Worm (Caenorhabditis elegans) whole organism, L4 larva: ENCODE results near the gene M70.2.
"Not testable (repeated sequence)": the region's sequence is repeated elsewhere in the genome, so short reads cannot be mapped to it uniquely, and the experiment has no call there.

Experiments used
- D1046.2 ChIP-seq: fragments of 200-800 bp; sonication (Bioruptor generic); IDR thresholded peaks from 2 replicates; pipeline ENCODE4 v1.3.6; 2022; ENCODE audit warnings: missing genetic modification characterization, missing compliant biosample characterization
- F37D6.2 ChIP-seq: sonication (generic microtip); optimal IDR thresholded peaks from 2 replicates; lab custom pipeline; 2016; ENCODE audit warnings: mild to moderate bottlenecking, missing genetic modification characterization, missing compliant biosample characterization
- Y105C5A.15 ChIP-seq: fragments of 200-800 bp; sonication (Bioruptor generic); IDR thresholded peaks from 2 replicates; pipeline ENCODE4 v1.3.6; 2022; ENCODE audit warnings: missing genetic modification characterization, missing compliant biosample characterization
- Y5F2A.4 ChIP-seq: fragments of 200-800 bp; sonication (Bioruptor generic); optimal IDR thresholded peaks from 2 replicates; lab custom pipeline; 2018; ENCODE audit warnings: mild to moderate bottlenecking, missing genetic modification characterization, missing compliant biosample characterization
- Y75B8A.6 ChIP-seq: fragments of 200-800 bp; sonication (Bioruptor generic); IDR thresholded peaks from 2 replicates; pipeline ENCODE4 v1.3.6; 2022; ENCODE audit warnings: missing genetic modification reagents, missing genetic modification characterization, missing compliant biosample characterization
- ZK337.2 ChIP-seq: fragments of 200-800 bp; sonication (Bioruptor generic); IDR thresholded peaks from 2 replicates; pipeline ENCODE4 v1.3.6; 2022; ENCODE audit warnings: missing genetic modification reagents, missing genetic modification characterization, missing compliant biosample characterization
- ZK546.5 ChIP-seq, 2 experiments: sonication (generic microtip); optimal IDR thresholded peaks; 2 replicates each; lab custom pipeline; 2017; ENCODE audit warnings: missing biosample characterization in 2 of 2, missing genetic modification characterization in 2 of 2
- aha-1 ChIP-seq: fragments of 150-350 bp; peaks from one replicate; lab custom pipeline; 2014; ENCODE audit warnings: missing biosample characterization, missing genetic modification characterization
- aly-2 ChIP-seq: sonication (generic microtip); optimal IDR thresholded peaks from 2 replicates; lab custom pipeline; 2018; ENCODE audit warnings: missing biosample characterization, missing genetic modification characterization
- arid-1 ChIP-seq: fragments of 200-800 bp; sonication (Bioruptor generic); conservative IDR thresholded peaks from 2 replicates; pipeline ENCODE4 v1.3.6; 2022; ENCODE audit warnings: missing genetic modification reagents, missing genetic modification characterization, missing compliant biosample characterization
- attf-4 ChIP-seq: sonication (generic microtip); optimal IDR thresholded peaks from 3 replicates; lab custom pipeline; 2017; ENCODE audit warnings: missing biosample characterization, missing genetic modification characterization
- ceh-44 ChIP-seq: fragments of 200-800 bp; sonication (Bioruptor generic); IDR thresholded peaks from 2 replicates; pipeline ENCODE4 v1.3.6; 2022; ENCODE audit warnings: missing genetic modification reagents, missing genetic modification characterization, missing compliant biosample characterization
- ceh-82 ChIP-seq: sonication (generic microtip); optimal IDR thresholded peaks from 2 replicates; lab custom pipeline; 2017; ENCODE audit warnings: missing biosample characterization, missing genetic modification characterization
- dmd-6 ChIP-seq: fragments of 200-800 bp; sonication (Bioruptor generic); IDR thresholded peaks from 2 replicates; pipeline ENCODE4 v1.3.6; 2022; ENCODE audit warnings: missing genetic modification reagents, missing genetic modification characterization, missing compliant biosample characterization
- duxl-1 ChIP-seq: sonication (generic microtip); optimal IDR thresholded peaks from 2 replicates; lab custom pipeline; 2016; ENCODE audit warnings: mild to moderate bottlenecking, missing genetic modification characterization, moderate library complexity, missing compliant biosample characterization; ENCODE audit not compliant: poor library complexity
- dve-1 ChIP-seq: sonication (generic microtip); optimal IDR thresholded peaks from 2 replicates; lab custom pipeline; 2017; ENCODE audit warnings: antibody characterized with exemption, mild to moderate bottlenecking, missing genetic modification characterization, missing compliant biosample characterization; ENCODE audit not compliant: insufficient read depth
- egl-43 ChIP-seq: fragments of 200-800 bp; sonication (Bioruptor generic); IDR thresholded peaks from 2 replicates; pipeline ENCODE4 v1.3.6; 2022; ENCODE audit warnings: missing genetic modification reagents, missing genetic modification characterization, missing compliant biosample characterization
- fos-1 ChIP-seq: fragments of 150-350 bp; optimal IDR thresholded peaks from 2 replicates; lab custom pipeline; 2014; ENCODE audit warnings: missing biosample characterization, missing genetic modification characterization
- gei-8 ChIP-seq: fragments of 200-800 bp; sonication (Bioruptor generic); optimal IDR thresholded peaks from 2 replicates; lab custom pipeline; 2018; ENCODE audit warnings: mild to moderate bottlenecking, missing genetic modification characterization, missing compliant biosample characterization
- hlh-11 ChIP-seq: fragments of 200-800 bp; sonication (Bioruptor generic); optimal IDR thresholded peaks from 2 replicates; lab custom pipeline; 2018; ENCODE audit warnings: mild to moderate bottlenecking, missing genetic modification characterization, missing compliant biosample characterization
- hlh-30 ChIP-seq: sonication (generic microtip); optimal IDR thresholded peaks from 2 replicates; lab custom pipeline; 2017; ENCODE audit warnings: antibody characterized with exemption, mild to moderate bottlenecking, missing genetic modification characterization, missing compliant biosample characterization; ENCODE audit not compliant: insufficient read depth
- hmg-1.1 ChIP-seq: fragments of 200-800 bp; sonication (Bioruptor generic); IDR thresholded peaks from 2 replicates; pipeline ENCODE4 v1.3.6; 2022; ENCODE audit warnings: missing genetic modification reagents, missing genetic modification characterization, missing compliant biosample characterization
- lin-13 ChIP-seq: fragments of 150-350 bp; optimal IDR thresholded peaks from 2 replicates; lab custom pipeline; 2014; ENCODE audit warnings: missing biosample characterization, missing genetic modification reagents, missing genetic modification characterization
- lir-3 ChIP-seq: sonication (generic microtip); optimal IDR thresholded peaks from 2 replicates; lab custom pipeline; 2016; ENCODE audit warnings: mild to moderate bottlenecking, missing genetic modification characterization, missing compliant biosample characterization
- lsy-2 ChIP-seq, 2 experiments: fragments of 150-350 bp in 1 of 2; sonication (generic microtip) in 1 of 2; optimal IDR thresholded peaks; 2 replicates each; lab custom pipeline; 2014 to 2017; ENCODE audit warnings: missing biosample characterization in 2 of 2, missing genetic modification characterization in 2 of 2
- madf-5 ChIP-seq, 2 experiments: fragments of 200-800 bp; sonication (Bioruptor generic); IDR thresholded peaks; 2 replicates each; pipeline ENCODE4 v1.3.6; 2022; ENCODE audit warnings: missing compliant biosample characterization in 2 of 2, missing genetic modification characterization in 2 of 2
- madf-9 ChIP-seq: fragments of 200-800 bp; sonication (Bioruptor generic); conservative IDR thresholded peaks from 2 replicates; pipeline ENCODE4 v1.3.6; 2022; ENCODE audit warnings: missing genetic modification reagents, missing genetic modification characterization, missing compliant biosample characterization
- mdl-1 ChIP-seq, 2 experiments: fragments of 150-350 bp in 1 of 2; sonication (generic microtip) in 1 of 2; optimal IDR thresholded peaks; 2 replicates each; lab custom pipeline; 2014 to 2017; ENCODE audit warnings: missing biosample characterization in 2 of 2, missing genetic modification characterization in 2 of 2
- mdt-29 ChIP-seq: fragments of 200-800 bp; sonication (Bioruptor generic); IDR thresholded peaks from 2 replicates; pipeline ENCODE4 v1.3.6; 2022; ENCODE audit warnings: missing genetic modification reagents, missing genetic modification characterization, missing compliant biosample characterization
- mes-2 ChIP-seq: sonication (generic microtip); optimal IDR thresholded peaks from 2 replicates; lab custom pipeline; 2016; ENCODE audit warnings: missing genotype, mild to moderate bottlenecking, missing genetic modification characterization, missing compliant biosample characterization; ENCODE audit not compliant: poor library complexity, severe bottlenecking
- mxl-3 ChIP-seq: fragments of 200-800 bp; sonication (Bioruptor generic); optimal IDR thresholded peaks from 2 replicates; lab custom pipeline; 2018; ENCODE audit warnings: mild to moderate bottlenecking, missing genetic modification characterization, missing compliant biosample characterization
- nhr-237 ChIP-seq: sonication (generic microtip); optimal IDR thresholded peaks from 2 replicates; lab custom pipeline; 2017; ENCODE audit warnings: missing biosample characterization, missing genetic modification characterization
- nhr-28 ChIP-seq: fragments of 150-350 bp; optimal IDR thresholded peaks from 2 replicates; lab custom pipeline; 2014; ENCODE audit warnings: missing biosample characterization, missing genetic modification characterization
- nhr-6 ChIP-seq: fragments of 150-350 bp; optimal IDR thresholded peaks from 2 replicates; lab custom pipeline; 2014; ENCODE audit warnings: missing biosample characterization, missing genetic modification characterization
- nhr-76 ChIP-seq: fragments of 150-350 bp; optimal IDR thresholded peaks from 2 replicates; lab custom pipeline; 2014; ENCODE audit warnings: missing biosample characterization, missing genetic modification characterization
- rbr-2 ChIP-seq: sonication (generic microtip); optimal IDR thresholded peaks from 2 replicates; lab custom pipeline; 2016; ENCODE audit warnings: missing genotype, missing genetic modification characterization, missing compliant biosample characterization
- sdz-12 ChIP-seq: fragments of 200-800 bp; sonication (Bioruptor generic); optimal IDR thresholded peaks from 2 replicates; lab custom pipeline; 2018; ENCODE audit warnings: mild to moderate bottlenecking, missing genetic modification characterization, missing compliant biosample characterization
- set-16 ChIP-seq: fragments of 200-800 bp; sonication (Bioruptor generic); IDR thresholded peaks from 2 replicates; pipeline ENCODE4 v1.3.6; 2022; ENCODE audit warnings: missing genetic modification reagents, missing genetic modification characterization, missing compliant biosample characterization
- spr-1 ChIP-seq: sonication (generic microtip); optimal IDR thresholded peaks from 2 replicates; lab custom pipeline; 2016; ENCODE audit warnings: mild to moderate bottlenecking, missing genetic modification characterization, missing compliant biosample characterization
- spr-3 ChIP-seq: fragments of 200-800 bp; sonication (Bioruptor generic); optimal IDR thresholded peaks from 2 replicates; lab custom pipeline; 2018; ENCODE audit warnings: mild to moderate bottlenecking, missing genetic modification characterization, missing compliant biosample characterization
- unc-62 ChIP-seq, 3 experiments: fragments of 150-350 bp in 1 of 3; sonication (generic microtip); optimal IDR thresholded peaks in 2 of 3; peaks in 1 of 3; 1 replicate in 1 of 3; 2 replicates in 2 of 3; lab custom pipeline; 2014 to 2017; ENCODE audit warnings: missing biosample characterization in 3 of 3, missing genetic modification characterization in 3 of 3, missing genetic modification reagents in 3 of 3, missing genotype in 1 of 3
- vab-7 ChIP-seq: fragments of 200-800 bp; sonication (Bioruptor generic); IDR thresholded peaks from 2 replicates; pipeline ENCODE4 v1.3.6; 2022; ENCODE audit warnings: missing genetic modification reagents, missing genetic modification characterization, missing compliant biosample characterization
- zag-1 ChIP-seq: fragments of 150-350 bp; optimal IDR thresholded peaks from 2 replicates; lab custom pipeline; 2014; ENCODE audit warnings: missing biosample characterization, missing genetic modification characterization
- ztf-7 ChIP-seq: fragments of 150-350 bp; optimal IDR thresholded peaks from 2 replicates; lab custom pipeline; 2014; ENCODE audit warnings: missing biosample characterization, missing genetic modification characterization

Gene M70.2

DNA sequence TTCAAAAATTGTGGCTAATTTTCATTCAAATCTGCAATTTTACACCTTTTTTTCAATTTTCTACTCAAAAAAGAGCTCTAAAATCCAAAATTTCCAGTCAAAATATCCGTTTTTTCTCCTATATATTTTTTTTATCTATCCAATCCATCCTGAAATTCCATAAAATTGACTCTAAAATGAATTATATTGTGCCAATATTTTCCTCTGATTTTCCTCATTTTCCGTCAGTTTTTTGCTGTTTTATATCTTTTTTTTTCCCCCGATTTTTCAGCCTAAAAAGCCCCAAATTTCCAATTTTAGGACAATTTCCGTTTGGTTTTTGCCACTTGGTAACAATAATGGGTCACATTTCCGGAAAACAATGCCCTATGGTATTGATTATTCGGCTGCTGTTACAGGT, 44.1 kb upstream of the M70.2 start, which contains the start of gene Y71G10AR.4:
Gene Y71G10AR.4, plus strand, starts transcription at position 301 of the 400 bp plus-strand sequence.
- TF ChIP-seq ztf-7 (tag; lab: Kevin White, UChicago) (no peak), aha-1 (peak; percentile 12)

DNA sequence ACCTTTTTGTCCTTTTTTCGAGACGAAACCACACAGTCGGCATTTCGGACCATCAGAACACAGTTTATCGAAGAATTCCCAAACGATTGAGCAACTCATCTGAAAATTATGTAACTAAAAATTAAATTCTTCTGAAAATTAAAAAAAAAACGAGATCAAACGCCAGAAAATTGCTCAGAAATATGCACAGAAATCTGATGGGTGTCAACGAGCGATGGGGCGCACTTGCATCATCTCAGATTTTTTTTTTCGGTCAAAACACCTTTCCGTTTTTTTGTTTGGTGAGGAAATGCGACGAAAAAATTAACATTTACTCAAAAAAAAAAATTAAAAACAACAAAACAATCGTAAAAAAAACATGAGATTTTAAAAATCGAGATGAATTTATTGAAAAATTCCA, 26.1 kb upstream of the M70.2 start, which contains the start of gene T04C4.3:
Gene T04C4.3, minus strand, starts transcription at position 101 of the 400 bp plus-strand sequence.
- not testable (repeated sequence) for TF ChIP-seq zag-1 (tag; lab: Kevin White, UChicago); Y105C5A.15 (GFP tag; lab: Robert Waterston, UW); lin-13

DNA sequence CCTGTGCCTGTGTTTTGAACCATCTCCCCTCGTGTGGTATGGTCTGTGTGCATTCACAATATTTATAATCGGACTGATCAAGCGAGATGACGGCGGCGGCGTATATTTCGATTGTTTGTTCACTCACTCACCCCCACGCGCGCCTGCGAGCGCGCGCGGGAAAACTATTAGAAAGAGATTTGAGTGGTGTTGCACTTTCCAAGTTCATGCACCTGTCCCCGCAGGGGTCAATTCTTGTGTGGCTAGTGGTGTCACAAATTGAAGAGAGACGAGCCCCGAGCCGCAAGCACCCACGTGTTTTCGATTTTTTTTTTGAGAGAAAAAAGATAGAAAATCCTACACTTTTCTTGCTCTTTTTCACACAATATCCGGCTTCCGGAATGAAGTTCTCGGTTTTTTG, 25.6 kb upstream of the M70.2 start:
- TF ChIP-seq mxl-3 (peak; percentile 14), ZK337.2 (GFP tag; lab: Robert Waterston, UW) (no peak), unc-62 (GFP tag; optimal IDR thresholded peaks at IDR 0.05 in 1 of 2; lab: Kevin White, UChicago) (peak in 1 of 2 experiments; percentile 31), unc-62 (tag; optimal IDR thresholded peaks at IDR 0.05; lab: Kevin White, UChicago) (no peak), hlh-11 (tag; lab: Kevin White, UChicago) (peak; percentile 48), D1046.2 (GFP tag; lab: Robert Waterston, UW) (0 out of 2 replicates have a peak, but pooled peaks have one; percentile 25), F37D6.2 (tag; lab: Kevin White, UChicago) (no peak), hmg-1.1 (GFP tag; lab: Robert Waterston, UW) (peak; percentile 38), dmd-6 (GFP tag; lab: Robert Waterston, UW) (0 out of 2 replicates have a peak, but pooled peaks have one; percentile 7), ceh-82 (no peak), mdl-1 (tag; optimal IDR thresholded peaks at IDR 0.05; lab: Kevin White, UChicago) (peak in 1 of 2 experiments; percentile 31), fos-1 (tag; lab: Kevin White, UChicago) (no peak), hlh-30 (peak; percentile 49), set-16 (GFP tag; lab: Robert Waterston, UW) (peak; percentile 40)

DNA sequence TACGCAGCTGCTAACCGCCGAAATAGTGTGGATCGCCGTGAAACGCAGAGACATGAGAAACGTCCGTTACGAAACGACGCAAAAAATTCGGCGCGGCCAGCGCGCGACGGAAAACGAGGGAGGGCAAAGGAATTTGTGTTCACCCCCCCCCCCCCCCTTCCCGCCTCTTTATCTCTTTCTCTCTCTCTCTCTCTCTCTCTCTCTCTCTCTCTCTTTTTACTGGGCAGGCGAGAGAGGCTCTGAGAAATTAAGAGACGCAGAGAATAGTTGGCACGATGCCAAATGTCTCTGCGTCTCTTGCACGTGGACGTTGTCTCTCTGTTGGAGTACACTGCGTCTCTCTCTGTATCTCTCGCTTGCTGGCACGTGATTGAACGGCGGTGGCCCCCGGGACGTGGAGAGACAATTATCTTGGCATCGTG, 23.5 kb upstream of the M70.2 start:
- TF ChIP-seq lsy-2 (tag; optimal IDR thresholded peaks at IDR 0.05; lab: Kevin White, UChicago) (peak; percentile 77 to 90), gei-8 (GFP tag; lab: Kevin White, UChicago) (peak; percentile 99), vab-7 (peak; percentile 63), spr-3 (GFP tag; lab: Kevin White, UChicago) (peak; percentile 94), egl-43 (GFP tag; lab: Robert Waterston, UW) (peak; percentile 84; the same call in 1 of the 2 replicates), madf-9 (GFP tag; lab: Robert Waterston, UW) (peak; percentile 92), rbr-2 (tag; lab: Kevin White, UChicago) (peak; percentile 97), ZK546.5 (tag; optimal IDR thresholded peaks at IDR 0.05; lab: Kevin White, UChicago) (peak in 1 of 2 experiments; percentile 49), ceh-82 (no peak), mdt-29 (GFP tag; lab: Robert Waterston, UW) (peak; percentile 93), aly-2 (tag; lab: Kevin White, UChicago) (no peak), duxl-1 (tag; lab: Kevin White, UChicago) (peak; percentile 89), attf-4 (tag; lab: Kevin White, UChicago) (no peak), zag-1 (tag; lab: Kevin White, UChicago) (no peak), mes-2 (tag; lab: Kevin White, UChicago) (peak; percentile 80), arid-1 (GFP tag; lab: Robert Waterston, UW) (peak; percentile 72; the same call in 1 of the 2 replicates), nhr-6 (tag; lab: Kevin White, UChicago) (peak; percentile 91), sdz-12 (peak; percentile 43), nhr-76 (tag; lab: Kevin White, UChicago) (no peak), Y75B8A.6 (GFP tag; lab: Robert Waterston, UW) (peak; percentile 66; the same call in 1 of the 2 replicates), spr-1 (tag; lab: Kevin White, UChicago) (peak; percentile 95), unc-62 (GFP tag; optimal IDR thresholded peaks at IDR 0.05 in 1 of 2; lab: Kevin White, UChicago) (peak in 1 of 2 experiments; percentile 99), unc-62 (tag; optimal IDR thresholded peaks at IDR 0.05; lab: Kevin White, UChicago) (no peak), nhr-237 (tag; lab: Kevin White, UChicago) (no peak), madf-5 (GFP tag; IDR thresholded peaks at IDR 0.05; lab: Robert Waterston, UW) (0 out of 4 replicates have a peak, but pooled peaks of 1 of the 2 experiments have one; percentile 43), Y5F2A.4 (peak; percentile 86), nhr-28 (tag; lab: Kevin White, UChicago) (peak; percentile 92), lir-3 (tag; lab: Kevin White, UChicago) (peak; percentile 76), dve-1 (tag; lab: Kevin White, UChicago) (peak; percentile 97), set-16 (GFP tag; lab: Robert Waterston, UW) (peak; percentile 100), ceh-44 (GFP tag; lab: Robert Waterston, UW) (no peak)
